Worm (Caenorhabditis elegans): ENCODE results near the gene sel-15.

DNA sequence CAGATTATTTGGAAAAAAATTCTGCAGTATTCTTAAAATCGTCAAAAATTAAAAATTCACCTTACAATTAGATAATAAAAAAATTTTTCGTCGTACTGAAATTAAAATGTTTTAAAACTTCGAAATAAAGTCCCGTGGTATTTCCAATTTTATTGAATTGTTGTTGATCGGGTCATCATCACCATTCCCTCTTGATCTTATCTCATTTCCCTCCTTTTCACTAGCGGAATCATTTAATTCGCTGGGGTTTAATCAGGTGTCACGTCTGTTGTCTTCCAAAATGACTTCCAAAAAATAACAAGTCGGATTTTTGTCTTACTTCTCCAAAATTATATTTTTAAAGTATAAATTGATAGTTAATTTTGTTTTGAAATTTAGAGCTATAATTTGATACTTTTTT, 39.6 kb downstream of the sel-15 start:
- no peak for TF ChIP-seq B0310.2 (tag; optimal IDR thresholded peaks at IDR 0.05)
- TF ChIP-seq ama-1 (optimal IDR thresholded peaks at IDR 0.05), result no peak
- TF ChIP-seq F13C5.2 (tag; optimal IDR thresholded peaks at IDR 0.05), result no peak
- TF ChIP-seq flt-1 (GFP tag; IDR thresholded peaks at IDR 0.05), result no peak
- no peak for TF ChIP-seq hnd-1 (tag; optimal IDR thresholded peaks at IDR 0.05)
- TF ChIP-seq scrt-1 (GFP tag; IDR thresholded peaks at IDR 0.05), result no peak
- no peak for TF ChIP-seq sea-1 (GFP tag; conservative IDR thresholded peaks at IDR 0.05)
- TF ChIP-seq tra-4 (tag; optimal IDR thresholded peaks at IDR 0.05), result no peak
- TF ChIP-seq tbx-37 (GFP tag; conservative IDR thresholded peaks at IDR 0.05), result no peak
- no peak for TF ChIP-seq hmbx-1 (tag; optimal IDR thresholded peaks at IDR 0.05)
- no peak for TF ChIP-seq hmg-4 (GFP tag; optimal IDR thresholded peaks at IDR 0.05)

Data from whole organism, early embryonic.